Worm (Caenorhabditis elegans) whole organism, mixed stage, embryonic: ENCODE results near the gene cct-5.

ENCODE experiments used
- ces-1 ChIP-seq: fragments of 150-350 bp; optimal IDR thresholded peaks from 2 replicates; lab custom pipeline; 2014; ENCODE audit warnings: missing biosample characterization, missing genetic modification reagents, missing genetic modification characterization
- lin-13 ChIP-seq: fragments of 150-350 bp; optimal IDR thresholded peaks from 2 replicates; lab custom pipeline; 2014; ENCODE audit warnings: missing biosample characterization, missing genetic modification characterization
- mep-1 ChIP-seq: fragments of 150-350 bp; optimal IDR thresholded peaks from 2 replicates; lab custom pipeline; 2017; ENCODE audit warnings: missing biosample characterization, missing genetic modification reagents, missing genetic modification characterization, inconsistent platforms
- nhr-12 ChIP-seq: fragments of 150-350 bp; optimal IDR thresholded peaks from 2 replicates; lab custom pipeline; 2014; ENCODE audit warnings: missing biosample characterization, missing genetic modification characterization
- nhr-237 ChIP-seq: fragments of 150-350 bp; optimal IDR thresholded peaks from 2 replicates; lab custom pipeline; 2014; ENCODE audit warnings: missing biosample characterization, missing genetic modification characterization
- nhr-76 ChIP-seq: sonication (generic microtip); optimal IDR thresholded peaks from 2 replicates; lab custom pipeline; 2017; ENCODE audit warnings: missing biosample characterization, missing genetic modification characterization
- pha-4 ChIP-seq: fragments of 150-350 bp; optimal IDR thresholded peaks from 2 replicates; lab custom pipeline; 2018; ENCODE audit warnings: missing biosample characterization, missing genetic modification reagents, missing genetic modification characterization
- unc-62 ChIP-seq: fragments of 150-350 bp; optimal IDR thresholded peaks from 2 replicates; lab custom pipeline; 2014; ENCODE audit warnings: missing biosample characterization, missing genetic modification reagents, missing genetic modification characterization

DNA sequence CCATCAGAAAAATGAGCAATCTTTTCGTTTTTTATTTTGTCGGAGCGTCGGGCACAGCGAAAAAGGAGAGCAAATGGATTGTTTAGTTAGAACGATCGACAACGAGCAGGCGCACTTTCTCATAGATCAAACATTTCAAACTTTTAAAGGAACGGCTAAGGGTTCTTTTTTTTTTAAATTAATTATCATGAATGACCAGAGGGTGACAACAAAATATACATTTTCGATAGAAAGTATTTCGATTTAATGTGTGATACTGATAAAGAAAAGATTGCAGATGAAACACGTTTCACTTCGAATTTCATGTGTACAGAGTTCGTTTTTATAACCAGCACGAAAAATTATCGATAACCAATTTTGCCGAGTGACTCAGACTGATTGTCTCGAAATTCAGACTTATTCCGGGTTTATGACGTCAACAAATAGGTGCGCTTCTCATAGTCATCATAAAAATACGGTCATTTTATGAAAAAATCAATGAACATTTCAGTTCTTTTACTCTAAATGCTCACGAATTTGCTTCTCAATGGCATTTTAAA, 1.3 kb downstream of the cct-5 start:
- TF ChIP-seq mep-1 (tag; lab: Kevin White, UChicago) (no peak), nhr-237 (no peak), nhr-76 (tag; lab: Kevin White, UChicago) (no peak), ces-1 (GFP tag; lab: Kevin White, UChicago) (no peak), unc-62 (GFP tag; lab: Kevin White, UChicago) (no peak), pha-4 (no peak), lin-13 (no peak), nhr-12 (tag; lab: Kevin White, UChicago) (no peak)
